Worm (Caenorhabditis elegans): Measurements from ENCODE around the gene C44H4.8.
A peak's percentile ranks its signal among the peaks of the same experiment; 100 is the strongest.

Gene C44H4.8

ce11 chrX:14572419-14572818 lies 22.5 kb upstream of the C44H4.8 start, which contains the start of gene lron-1:
TSS of gene lron-1 (plus strand) at chrX:14572719.
- TF ChIP-seq blmp-1 (tag; optimal IDR thresholded peaks at IDR 0.05): no peak
- TF ChIP-seq lsy-2 (tag; optimal IDR thresholded peaks at IDR 0.05): no peak
- no peak for TF ChIP-seq nhr-2 (tag; optimal IDR thresholded peaks at IDR 0.05)
- TF ChIP-seq lin-32 (GFP tag; optimal IDR thresholded peaks at IDR 0.05): no peak
- no peak for TF ChIP-seq ham-2 (GFP tag; optimal IDR thresholded peaks at IDR 0.05)
- TF ChIP-seq zip-8 (tag; optimal IDR thresholded peaks at IDR 0.05): no peak
- no peak for TF ChIP-seq mab-5 (tag; optimal IDR thresholded peaks at IDR 0.05)
- TF ChIP-seq unc-62 (GFP tag; optimal IDR thresholded peaks at IDR 0.05): no peak
- no peak for TF ChIP-seq lin-13 (tag; optimal IDR thresholded peaks at IDR 0.05)
- TF ChIP-seq ceh-83 (GFP tag; optimal IDR thresholded peaks at IDR 0.05): no peak
- TF ChIP-seq sem-2 (GFP tag; optimal IDR thresholded peaks at IDR 0.05): no peak
- TF ChIP-seq flh-1 (GFP tag; optimal IDR thresholded peaks at IDR 0.05): no peak
- TF ChIP-seq M03D4.4 (tag; optimal IDR thresholded peaks at IDR 0.05): no peak
- TF ChIP-seq mls-2 (tag; optimal IDR thresholded peaks at IDR 0.05): no peak
- no peak for TF ChIP-seq nhr-237 (tag; optimal IDR thresholded peaks at IDR 0.05)

ce11 chrX:14575920-14576319 lies 19.0 kb upstream of the C44H4.8 start:
- TF ChIP-seq mep-1 (tag; optimal IDR thresholded peaks at IDR 0.05): no peak
- no peak for TF ChIP-seq hlh-1 (tag; optimal IDR thresholded peaks at IDR 0.05)
- TF ChIP-seq drap-1 (GFP tag; optimal IDR thresholded peaks at IDR 0.05): no peak
- TF ChIP-seq unc-120 (tag; optimal IDR thresholded peaks at IDR 0.05; ENCODE audit: poor library complexity, severe bottlenecking): no peak
- peak; percentile 78 for TF ChIP-seq nhr-2 (tag; optimal IDR thresholded peaks at IDR 0.05)
- no peak for TF ChIP-seq pha-4 (tag; optimal IDR thresholded peaks at IDR 0.05)
- peak; percentile 82 for TF ChIP-seq elt-1 (tag; optimal IDR thresholded peaks at IDR 0.05; ENCODE audit: borderline replicate concordance, insufficient read depth)
- TF ChIP-seq nhr-12 (tag; optimal IDR thresholded peaks at IDR 0.05): no peak
- peak; percentile 86 for TF ChIP-seq unc-62 (GFP tag; optimal IDR thresholded peaks at IDR 0.05)
- TF ChIP-seq ceh-83 (GFP tag; optimal IDR thresholded peaks at IDR 0.05): no peak
- no peak for TF ChIP-seq ces-1 (GFP tag; optimal IDR thresholded peaks at IDR 0.05)
- TF ChIP-seq unc-39 (tag; optimal IDR thresholded peaks at IDR 0.05): no peak

ce11 chrX:14577579-14578127 lies 17.3 kb upstream of the C44H4.8 start, which contains the start of gene let-4:
TSS of gene let-4 (plus strand) at chrX:14577935.
- TF ChIP-seq nhr-2 (tag; optimal IDR thresholded peaks at IDR 0.05) (peak; percentile 44), lsy-2 (tag; optimal IDR thresholded peaks at IDR 0.05) (no peak), M03D4.4 (tag; optimal IDR thresholded peaks at IDR 0.05) (peak; percentile 2), ham-2 (GFP tag; optimal IDR thresholded peaks at IDR 0.05) (peak; percentile 96), nhr-12 (tag; optimal IDR thresholded peaks at IDR 0.05) (no peak), ceh-83 (GFP tag; optimal IDR thresholded peaks at IDR 0.05) (peak; percentile 28), mep-1 (tag; optimal IDR thresholded peaks at IDR 0.05) (no peak), mls-2 (tag; optimal IDR thresholded peaks at IDR 0.05) (peak; percentile 20), flh-1 (GFP tag; optimal IDR thresholded peaks at IDR 0.05) (no peak), sptf-1 (tag; optimal IDR thresholded peaks at IDR 0.05) (peak; percentile 59), bed-3 (GFP tag; optimal IDR thresholded peaks at IDR 0.05) (no peak), cnd-1 (tag; optimal IDR thresholded peaks at IDR 0.05) (no peak), mab-5 (tag; optimal IDR thresholded peaks at IDR 0.05) (no peak), unc-39 (tag; optimal IDR thresholded peaks at IDR 0.05) (no peak), sem-2 (GFP tag; optimal IDR thresholded peaks at IDR 0.05) (no peak), ceh-43 (GFP tag; optimal IDR thresholded peaks at IDR 0.05) (no peak), drap-1 (GFP tag; optimal IDR thresholded peaks at IDR 0.05) (no peak), blmp-1 (tag; optimal IDR thresholded peaks at IDR 0.05) (no peak), unc-120 (tag; optimal IDR thresholded peaks at IDR 0.05; ENCODE audit: poor library complexity, severe bottlenecking) (no peak), ces-1 (GFP tag; optimal IDR thresholded peaks at IDR 0.05) (no peak), hlh-1 (tag; optimal IDR thresholded peaks at IDR 0.05) (no peak), tbx-8 (GFP tag; optimal IDR thresholded peaks at IDR 0.05) (no peak), elt-1 (tag; optimal IDR thresholded peaks at IDR 0.05; ENCODE audit: borderline replicate concordance, insufficient read depth) (no peak), elt-3 (tag; optimal IDR thresholded peaks at IDR 0.05) (no peak), ceh-39 (tag; optimal IDR thresholded peaks at IDR 0.05) (no peak), unc-62 (GFP tag; optimal IDR thresholded peaks at IDR 0.05) (no peak)

- TF ChIP-seq blmp-1 (tag; optimal IDR thresholded peaks at IDR 0.05) (peak; percentile 64), elt-3 (tag; optimal IDR thresholded peaks at IDR 0.05) (no peak), ceh-39 (tag; optimal IDR thresholded peaks at IDR 0.05) (no peak), unc-62 (GFP tag; optimal IDR thresholded peaks at IDR 0.05) (no peak)
Observed at ce11 chrX:14580853-14581252, 14.1 kb upstream of the C44H4.8 start.

Measured in whole organism, mixed stage, embryonic.